Fruit fly (Drosophila melanogaster) whole organism, prepupa: Measurements from ENCODE around the gene Pino.

Experiments
- CG10631 ChIP-seq: fragments of 200-800 bp; sonication (Bioruptor generic); optimal IDR thresholded peaks from 2 replicates; lab custom pipeline; 2016; ENCODE audit warnings: missing biosample characterization, missing genetic modification characterization
- CG10669 ChIP-seq: fragments of 200-800 bp; sonication (Bioruptor generic); optimal IDR thresholded peaks from 3 replicates; lab custom pipeline; 2018; ENCODE audit warnings: missing biosample characterization, mild to moderate bottlenecking, missing genetic modification characterization, moderate library complexity
- CG11294 ChIP-seq: fragments of 200-800 bp; sonication (Bioruptor generic); IDR thresholded peaks from 2 replicates; pipeline ENCODE4 v1.3.6; 2022; ENCODE audit warnings: missing biosample characterization, missing genetic modification characterization
- CG1621 ChIP-seq: fragments of 200-800 bp; sonication (Bioruptor generic); optimal IDR thresholded peaks from 3 replicates; lab custom pipeline; 2018; ENCODE audit warnings: missing biosample characterization, mild to moderate bottlenecking, missing genetic modification characterization
- CG16779 ChIP-seq: fragments of 200-800 bp; sonication (Bioruptor generic); optimal IDR thresholded peaks from 3 replicates; lab custom pipeline; 2017; ENCODE audit warnings: missing biosample characterization, mild to moderate bottlenecking, missing genetic modification characterization
- CG31627 ChIP-seq: fragments of 200-800 bp; sonication (Bioruptor generic); optimal IDR thresholded peaks from 3 replicates; lab custom pipeline; 2016; ENCODE audit warnings: missing biosample characterization, missing genetic modification characterization
- CG3919 ChIP-seq: fragments of 200-800 bp; sonication (Bioruptor generic); optimal IDR thresholded peaks from 3 replicates; lab custom pipeline; 2016; ENCODE audit warnings: missing biosample characterization, missing genetic modification characterization
- CG4318 ChIP-seq: fragments of 200-800 bp; sonication (Bioruptor generic); optimal IDR thresholded peaks from 3 replicates; lab custom pipeline; 2017; ENCODE audit warnings: missing biosample characterization, mild to moderate bottlenecking, missing genetic modification characterization
- CG6163 ChIP-seq: fragments of 200-800 bp; sonication (Bioruptor generic); IDR thresholded peaks from 3 replicates; pipeline ENCODE4 v1.3.6; 2022; ENCODE audit warnings: missing biosample characterization, missing genetic modification characterization
- CG6792 ChIP-seq: fragments of 200-800 bp; sonication (Bioruptor generic); optimal IDR thresholded peaks from 3 replicates; lab custom pipeline; 2016; ENCODE audit warnings: missing biosample characterization, missing genetic modification characterization
- CG8119 ChIP-seq: fragments of 200-800 bp; sonication (Bioruptor generic); IDR thresholded peaks from 3 replicates; pipeline ENCODE4 v1.3.6; 2022; ENCODE audit warnings: missing biosample characterization, missing genetic modification characterization
- CG8319 ChIP-seq: fragments of 200-800 bp; sonication (Bioruptor generic); optimal IDR thresholded peaks from 3 replicates; lab custom pipeline; 2016; ENCODE audit warnings: missing biosample characterization, missing genetic modification characterization
- Eip75B ChIP-seq: fragments of 200-800 bp; sonication (Bioruptor generic); optimal IDR thresholded peaks from 3 replicates; lab custom pipeline; 2016; ENCODE audit warnings: missing biosample characterization, missing genetic modification characterization
- Eip78C ChIP-seq: fragments of 200-800 bp; sonication (Bioruptor generic); peaks from one replicate; lab custom pipeline; 2016; ENCODE audit warnings: missing biosample characterization, missing genetic modification characterization
- Ets21C ChIP-seq: fragments of 200-800 bp; sonication (Bioruptor generic); optimal IDR thresholded peaks from 3 replicates; lab custom pipeline; 2016; ENCODE audit warnings: missing biosample characterization, missing genetic modification characterization
- Gug ChIP-seq: fragments of 200-800 bp; sonication (Bioruptor generic); IDR thresholded peaks from 2 replicates; pipeline ENCODE4 v1.3.6; 2022; ENCODE audit warnings: missing biosample characterization, missing genetic modification characterization
- Hr39 ChIP-seq: fragments of 200-800 bp; sonication (Bioruptor generic); optimal IDR thresholded peaks from 2 replicates; lab custom pipeline; 2016; ENCODE audit warnings: missing biosample characterization, missing genetic modification characterization
- Hr4 ChIP-seq: fragments of 200-800 bp; sonication (Bioruptor generic); optimal IDR thresholded peaks from 3 replicates; lab custom pipeline; 2016; ENCODE audit warnings: missing biosample characterization, missing genetic modification characterization
- Met ChIP-seq: fragments of 200-800 bp; sonication (Bioruptor generic); optimal IDR thresholded peaks from 3 replicates; lab custom pipeline; 2016; ENCODE audit warnings: missing biosample characterization, missing genetic modification characterization
- OdsH ChIP-seq: fragments of 200-800 bp; sonication (Bioruptor generic); optimal IDR thresholded peaks from 3 replicates; lab custom pipeline; 2016; ENCODE audit warnings: missing biosample characterization, missing genetic modification characterization
- Smox ChIP-seq: fragments of 200-800 bp; sonication (Bioruptor generic); optimal IDR thresholded peaks from 3 replicates; lab custom pipeline; 2016; ENCODE audit warnings: missing biosample characterization, missing genetic modification characterization
- Sox102F ChIP-seq: fragments of 200-800 bp; sonication (Bioruptor generic); optimal IDR thresholded peaks from 2 replicates; lab custom pipeline; 2016; ENCODE audit warnings: missing biosample characterization, mild to moderate bottlenecking, missing genetic modification characterization
- Sox14 ChIP-seq: fragments of 200-800 bp; sonication (Bioruptor generic); optimal IDR thresholded peaks from 3 replicates; lab custom pipeline; 2016; ENCODE audit warnings: missing biosample characterization, missing genetic modification characterization
- acj6 ChIP-seq: fragments of 200-800 bp; sonication (Bioruptor generic); optimal IDR thresholded peaks from 3 replicates; lab custom pipeline; 2016; ENCODE audit warnings: missing biosample characterization, missing genetic modification characterization
- cyc ChIP-seq: fragments of 200-800 bp; sonication (Bioruptor generic); optimal IDR thresholded peaks from 3 replicates; lab custom pipeline; 2016; ENCODE audit warnings: missing biosample characterization, missing genetic modification characterization
- dsx ChIP-seq: fragments of 200-800 bp; optimal IDR thresholded peaks from 3 replicates; lab custom pipeline; 2019; ENCODE audit warnings: missing biosample characterization, mild to moderate bottlenecking, missing genetic modification characterization, moderate library complexity; ENCODE audit not compliant: poor library complexity, severe bottlenecking
- esn ChIP-seq: fragments of 200-800 bp; sonication (Bioruptor generic); optimal IDR thresholded peaks from 2 replicates; lab custom pipeline; 2016; ENCODE audit warnings: missing biosample characterization, mild to moderate bottlenecking, missing genetic modification characterization, moderate library complexity
- fd59A ChIP-seq: fragments of 200-800 bp; sonication (Bioruptor generic); optimal IDR thresholded peaks from 2 replicates; lab custom pipeline; 2017; ENCODE audit warnings: missing biosample characterization, mild to moderate bottlenecking, missing genetic modification characterization, missing genetic modification reagents
- fd85E ChIP-seq: fragments of 200-800 bp; sonication (Bioruptor generic); optimal IDR thresholded peaks from 3 replicates; lab custom pipeline; 2016; ENCODE audit warnings: missing biosample characterization, missing genetic modification characterization
- fkh ChIP-seq: fragments of 200-800 bp; sonication (Bioruptor generic); optimal IDR thresholded peaks from 3 replicates; lab custom pipeline; 2017; ENCODE audit warnings: missing biosample characterization, mild to moderate bottlenecking, missing genetic modification characterization, moderate library complexity
- lz ChIP-seq: fragments of 200-800 bp; sonication (Bioruptor generic); optimal IDR thresholded peaks from 3 replicates; lab custom pipeline; 2016; ENCODE audit warnings: missing biosample characterization, missing genetic modification characterization
- salr ChIP-seq, 2 experiments: fragments of 200-800 bp; sonication (Bioruptor generic); optimal IDR thresholded peaks; 3 replicates each; lab custom pipeline; 2016 to 2018; ENCODE audit warnings: missing biosample characterization in 2 of 2, missing genetic modification characterization in 2 of 2, mild to moderate bottlenecking in 1 of 2
- ss ChIP-seq, 2 experiments: fragments of 200-800 bp; sonication (Bioruptor generic); optimal IDR thresholded peaks; 2 replicates in 1 of 2; 3 replicates in 1 of 2; lab custom pipeline; 2017 to 2018; ENCODE audit warnings: mild to moderate bottlenecking in 2 of 2, missing biosample characterization in 2 of 2, missing genetic modification characterization in 2 of 2, moderate library complexity in 1 of 2
- svp ChIP-seq: fragments of 200-800 bp; sonication (Bioruptor generic); peaks from one replicate; lab custom pipeline; 2016; ENCODE audit warnings: missing biosample characterization, missing genetic modification characterization
- topi ChIP-seq: fragments of 200-800 bp; sonication (Bioruptor generic); optimal IDR thresholded peaks from 3 replicates; lab custom pipeline; 2016; ENCODE audit warnings: missing biosample characterization, missing genetic modification characterization
- vri ChIP-seq: fragments of 200-800 bp; sonication (Bioruptor generic); optimal IDR thresholded peaks from 3 replicates; lab custom pipeline; 2016; ENCODE audit warnings: missing biosample characterization, mild to moderate bottlenecking, missing genetic modification characterization

Pino gene

DNA sequence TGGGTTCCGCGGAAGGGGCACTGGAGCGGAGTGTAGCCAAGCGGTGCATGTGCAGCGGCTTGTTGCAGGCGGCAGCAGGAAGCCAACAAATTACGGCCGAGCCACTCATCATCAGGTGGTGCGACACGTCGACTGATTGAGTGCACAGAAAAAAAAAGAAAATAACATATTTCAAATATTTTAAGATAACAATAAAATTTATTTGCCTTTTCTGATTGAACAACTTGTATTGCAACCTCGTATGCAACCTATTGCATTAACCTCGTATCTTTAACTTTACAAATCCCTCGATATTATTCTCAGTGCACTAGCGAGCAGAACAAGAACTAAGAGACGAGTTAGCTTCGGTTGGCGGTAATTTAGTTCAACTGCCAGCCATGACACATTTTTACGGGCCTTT lies 58.4 kb downstream of the Pino start (continued):
- TF ChIP-seq CG16779 (tag; lab: Kevin White, UChicago): no peak
- TF ChIP-seq Sox14: peak; percentile 53
- peak; percentile 49 for TF ChIP-seq acj6 (GFP tag; lab: Kevin White, UChicago)
- TF ChIP-seq CG10631 (GFP tag; lab: Kevin White, UChicago): peak; percentile 61
- TF ChIP-seq Eip78C (GFP tag; lab: Kevin White, UChicago): peak; percentile 78
- peak; percentile 36 for TF ChIP-seq CG6792 (GFP tag; lab: Kevin White, UChicago)
- peak; percentile 64 for TF ChIP-seq CG3919 (GFP tag; lab: Kevin White, UChicago)
- peak; percentile 72 for TF ChIP-seq Met
- peak; percentile 61 for TF ChIP-seq Sox102F
- peak; percentile 67 for TF ChIP-seq esn
- peak; percentile 40 to 56 for TF ChIP-seq salr (GFP tag; optimal IDR thresholded peaks at IDR 0.05; lab: Kevin White, UChicago)
- TF ChIP-seq fd85E (GFP tag; lab: Kevin White, UChicago): no peak
- TF ChIP-seq CG31627 (GFP tag; lab: Kevin White, UChicago): peak; percentile 46
- TF ChIP-seq Hr39 (GFP tag; lab: Kevin White, UChicago): peak; percentile 43

DNA sequence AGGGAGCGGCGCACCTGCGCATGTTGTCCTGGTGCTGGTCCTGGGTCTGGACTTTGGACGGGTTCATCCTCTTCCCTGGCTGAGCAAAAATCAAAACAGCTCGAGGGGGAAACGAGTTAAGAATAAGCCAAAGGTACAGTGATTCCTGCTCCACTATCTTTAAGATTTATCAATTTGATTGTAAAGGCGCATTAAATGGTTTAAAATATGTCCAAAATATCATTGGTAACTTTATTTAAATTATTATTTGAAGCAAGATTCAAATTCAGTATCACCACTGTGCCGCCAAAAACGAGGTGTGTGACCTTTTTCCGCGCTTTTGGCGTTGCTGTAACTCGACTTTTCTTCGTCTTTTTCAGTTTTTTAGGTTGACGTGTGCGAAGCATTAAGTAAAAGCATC lies 59.3 kb downstream of the Pino start:
- TF ChIP-seq ss (GFP tag; optimal IDR thresholded peaks at IDR 0.05; lab: Kevin White, UChicago): no peak
- TF ChIP-seq fd59A: no peak
- TF ChIP-seq Smox: peak; percentile 33
- TF ChIP-seq salr (GFP tag; optimal IDR thresholded peaks at IDR 0.05; lab: Kevin White, UChicago): no peak
- peak; percentile 16 for TF ChIP-seq lz (GFP tag; lab: Kevin White, UChicago)
- 0 out of 3 replicates have a peak, but pooled peaks have one; percentile 12 for TF ChIP-seq CG6163 (GFP tag; lab: Robert Waterston, UW)
- TF ChIP-seq Met: peak; percentile 51
- peak; percentile 27 for TF ChIP-seq esn
- peak; percentile 12 for TF ChIP-seq topi
- TF ChIP-seq vri: peak; percentile 13
- TF ChIP-seq OdsH (GFP tag; lab: Kevin White, UChicago): peak; percentile 23
- peak; percentile 77 for TF ChIP-seq svp
- TF ChIP-seq CG3919 (GFP tag; lab: Kevin White, UChicago): peak; percentile 2
- peak; percentile 22 for TF ChIP-seq Sox102F
- peak; percentile 44 for TF ChIP-seq Eip78C (GFP tag; lab: Kevin White, UChicago)

DNA sequence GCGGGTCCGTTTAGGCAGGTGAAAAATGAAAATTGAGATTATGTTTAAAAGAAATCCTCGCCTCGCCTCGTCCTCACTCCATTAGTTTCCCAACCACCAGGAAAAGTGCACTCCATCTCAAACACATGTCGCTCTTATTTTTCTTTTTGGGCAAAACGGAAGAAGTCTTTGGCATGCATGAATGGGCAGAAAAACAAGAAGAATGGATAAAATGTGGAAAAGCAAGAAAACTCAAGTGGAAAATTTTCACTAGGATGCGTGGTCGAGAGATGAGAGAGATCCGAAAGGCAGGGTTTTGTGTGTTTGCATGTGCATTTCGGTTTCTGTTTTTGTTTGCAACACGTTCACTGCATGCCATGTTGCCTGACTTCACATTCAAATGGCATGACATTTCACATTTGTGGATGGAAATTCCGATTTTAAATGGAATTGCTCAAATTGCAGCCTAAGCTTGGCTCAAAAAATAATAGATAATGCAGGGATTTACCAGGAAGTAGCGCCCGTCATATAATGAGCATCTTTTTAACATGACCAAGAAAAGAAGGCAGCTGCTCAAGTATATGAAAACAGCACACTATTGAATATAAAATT lies 60.1 kb downstream of the Pino start:
- TF ChIP-seq CG4318 (no peak), ss (GFP tag; optimal IDR thresholded peaks at IDR 0.05; lab: Kevin White, UChicago) (no peak), vri (no peak), CG16779 (tag; lab: Kevin White, UChicago) (no peak), CG10631 (GFP tag; lab: Kevin White, UChicago) (no peak), Eip78C (GFP tag; lab: Kevin White, UChicago) (no peak), CG8119 (GFP tag; lab: Robert Waterston, UW) (no peak), CG8319 (GFP tag; lab: Kevin White, UChicago) (no peak), Eip75B (no peak), Sox102F (no peak), lz (GFP tag; lab: Kevin White, UChicago) (no peak), CG1621 (no peak), CG10669 (GFP tag; lab: Kevin White, UChicago) (no peak), Smox (no peak), Ets21C (GFP tag; lab: Kevin White, UChicago) (no peak), cyc (GFP tag; lab: Kevin White, UChicago) (no peak)

DNA sequence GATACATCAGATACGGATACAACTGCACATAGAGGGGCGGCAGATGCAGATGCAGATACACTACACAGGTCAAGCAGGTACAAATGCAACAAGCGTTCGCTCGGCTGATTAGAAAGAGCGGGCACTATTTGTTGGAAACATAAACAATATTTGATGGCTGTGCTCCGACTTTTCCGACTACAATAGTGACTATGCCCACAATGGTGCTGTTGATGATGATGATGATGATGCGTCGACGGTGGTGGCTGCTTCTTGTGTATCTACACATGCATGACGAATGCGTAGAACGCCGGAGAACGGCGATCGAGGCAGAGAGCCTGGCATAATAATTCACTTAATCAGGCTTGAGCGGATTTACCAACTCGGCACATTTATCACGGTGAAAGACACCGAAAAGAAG lies 60.7 kb downstream of the Pino start:
- TF ChIP-seq fkh (GFP tag; lab: Kevin White, UChicago) (peak; percentile 5), CG11294 (GFP tag; lab: Robert Waterston, UW) (no peak)

DNA sequence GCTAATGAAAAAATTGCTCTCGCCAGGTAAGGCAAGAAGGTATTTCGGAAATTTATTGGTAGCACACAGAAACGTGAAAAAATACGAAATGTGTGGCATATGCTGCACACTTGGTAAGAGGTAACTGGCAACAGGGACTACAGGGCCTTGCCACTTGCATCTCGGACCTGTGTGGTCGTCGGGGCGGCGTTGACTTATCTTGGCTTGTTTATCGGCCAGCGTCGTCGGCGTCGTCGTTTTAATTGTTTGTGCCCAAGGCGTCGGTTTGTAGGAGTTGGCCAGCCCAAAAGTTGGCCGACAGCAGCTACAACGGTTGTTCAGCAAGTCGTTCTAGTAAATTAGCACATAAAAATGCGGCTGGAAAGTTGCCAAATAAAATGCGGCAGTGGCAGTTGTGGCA lies 62.4 kb downstream of the Pino start:
- TF ChIP-seq lz (GFP tag; lab: Kevin White, UChicago) (no peak), fkh (GFP tag; lab: Kevin White, UChicago) (no peak), Hr4 (no peak), dsx (GFP tag; lab: Kevin White, UChicago) (no peak), Gug (GFP tag; lab: Robert Waterston, UW) (no peak), CG8119 (GFP tag; lab: Robert Waterston, UW) (no peak)
